Worm (Caenorhabditis elegans) whole organism, young adult: ENCODE data around the gene sucl-1.

Experiments used
- B0019.2 ChIP-seq: fragments of 200-800 bp; sonication (Bioruptor generic); conservative IDR thresholded peaks from 2 replicates; pipeline ENCODE4 v1.3.6; 2022; ENCODE audit warnings: missing genetic modification reagents, missing genetic modification characterization, missing compliant biosample characterization
- B0035.1 ChIP-seq: sonication (generic microtip); optimal IDR thresholded peaks from 2 replicates; lab custom pipeline; 2016; ENCODE audit warnings: missing genetic modification characterization, mild to moderate bottlenecking, missing compliant biosample characterization, missing genotype, missing genetic modification reagents
- C06A6.2 ChIP-seq: fragments of 200-800 bp; sonication (Bioruptor generic); conservative IDR thresholded peaks from 2 replicates; pipeline ENCODE4 v1.3.6; 2022; ENCODE audit warnings: missing genetic modification characterization, missing compliant biosample characterization
- F10E7.11 ChIP-seq: sonication (generic microtip); optimal IDR thresholded peaks from 2 replicates; lab custom pipeline; 2017; ENCODE audit warnings: mild to moderate bottlenecking, missing genetic modification characterization, moderate library complexity, missing compliant biosample characterization
- F23B12.7 ChIP-seq: sonication (generic microtip); optimal IDR thresholded peaks from 2 replicates; lab custom pipeline; 2017; ENCODE audit warnings: missing genetic modification characterization, mild to moderate bottlenecking, missing compliant biosample characterization, antibody characterized with exemption, moderate library complexity; ENCODE audit not compliant: insufficient read depth
- F37B4.10 ChIP-seq: fragments of 200-800 bp; sonication (Bioruptor generic); IDR thresholded peaks from 2 replicates; pipeline ENCODE4 v1.3.6; 2022; ENCODE audit warnings: missing genetic modification characterization, missing compliant biosample characterization
- F57A8.1 ChIP-seq: fragments of 200-800 bp; sonication (Bioruptor generic); optimal IDR thresholded peaks from 2 replicates; lab custom pipeline; 2018; ENCODE audit warnings: mild to moderate bottlenecking, missing genetic modification characterization, moderate library complexity, missing compliant biosample characterization
- akir-1 ChIP-seq: fragments of 200-800 bp; sonication (Bioruptor generic); optimal IDR thresholded peaks from 2 replicates; lab custom pipeline; 2018; ENCODE audit warnings: mild to moderate bottlenecking, missing genetic modification characterization, moderate library complexity, missing compliant biosample characterization
- ama-1 ChIP-seq, 3 experiments: fragments of 150-350 bp in 1 of 3; sonication (generic microtip) in 2 of 3; optimal IDR thresholded peaks; 2 replicates each; lab custom pipeline; 2014 to 2018; ENCODE audit warnings: missing biosample characterization in 2 of 3, missing genetic modification characterization in 2 of 3, missing genetic modification reagents in 2 of 3
- aptf-2 ChIP-seq: fragments of 200-800 bp; sonication (Bioruptor generic); conservative IDR thresholded peaks from 2 replicates; pipeline ENCODE4 v1.3.6; 2022; ENCODE audit warnings: missing genetic modification reagents, missing genetic modification characterization, missing compliant biosample characterization
- attf-5 ChIP-seq: fragments of 200-800 bp; sonication (Bioruptor generic); optimal IDR thresholded peaks from 2 replicates; lab custom pipeline; 2018; ENCODE audit warnings: mild to moderate bottlenecking, missing genetic modification characterization, missing compliant biosample characterization
- cebp-1 ChIP-seq, 2 experiments: fragments of 200-800 bp in 1 of 2; sonication (Bioruptor generic) in 1 of 2; sonication (generic microtip) in 1 of 2; IDR thresholded peaks in 1 of 2; optimal IDR thresholded peaks in 1 of 2; 2 replicates each; pipeline versions ENCODE4 v1.3.6 to Lab custom; 2017 to 2022; ENCODE audit warnings: missing compliant biosample characterization in 2 of 2, missing genetic modification characterization in 2 of 2, mild to moderate bottlenecking in 1 of 2, missing genetic modification reagents in 1 of 2, moderate library complexity in 1 of 2
- ets-4 ChIP-seq: fragments of 200-800 bp; sonication (Bioruptor generic); optimal IDR thresholded peaks from 2 replicates; lab custom pipeline; 2018; ENCODE audit warnings: mild to moderate bottlenecking, missing genetic modification characterization, missing compliant biosample characterization
- gei-17 ChIP-seq: fragments of 200-800 bp; sonication (Bioruptor generic); optimal IDR thresholded peaks from 2 replicates; lab custom pipeline; 2018; ENCODE audit warnings: mild to moderate bottlenecking, missing genetic modification characterization, missing compliant biosample characterization
- lag-1 ChIP-seq: fragments of 200-800 bp; sonication (Bioruptor generic); IDR thresholded peaks from 2 replicates; pipeline ENCODE4 v1.3.6; 2022; ENCODE audit warnings: missing genetic modification reagents, missing genetic modification characterization, missing compliant biosample characterization
- let-607 ChIP-seq, 2 experiments: fragments of 200-800 bp in 1 of 2; sonication (Bioruptor generic) in 1 of 2; sonication (generic microtip) in 1 of 2; optimal IDR thresholded peaks; 2 replicates each; lab custom pipeline; 2016 to 2018; ENCODE audit warnings: mild to moderate bottlenecking in 2 of 2, missing compliant biosample characterization in 2 of 2, missing genetic modification characterization in 2 of 2, moderate library complexity in 2 of 2, missing genotype in 1 of 2
- lin-26 ChIP-seq: fragments of 200-800 bp; sonication (Bioruptor generic); IDR thresholded peaks from 2 replicates; pipeline ENCODE4 v1.3.6; 2022; ENCODE audit warnings: missing genetic modification reagents, missing genetic modification characterization, missing compliant biosample characterization
- lin-40 ChIP-seq: sonication (generic microtip); optimal IDR thresholded peaks from 2 replicates; lab custom pipeline; 2016; ENCODE audit warnings: missing genetic modification characterization, mild to moderate bottlenecking, missing compliant biosample characterization, missing genotype, missing genetic modification reagents
- madf-10 ChIP-seq: sonication (generic microtip); optimal IDR thresholded peaks from 2 replicates; lab custom pipeline; 2016; ENCODE audit warnings: mild to moderate bottlenecking, missing genetic modification characterization, missing compliant biosample characterization
- madf-3 ChIP-seq: fragments of 200-800 bp; sonication (Bioruptor generic); IDR thresholded peaks from 2 replicates; pipeline ENCODE4 v1.3.6; 2022; ENCODE audit warnings: missing genetic modification reagents, missing genetic modification characterization, missing compliant biosample characterization
- nfya-1 ChIP-seq: sonication (generic microtip); optimal IDR thresholded peaks from 2 replicates; lab custom pipeline; 2017; ENCODE audit warnings: antibody characterized with exemption, missing compliant biosample characterization, missing genetic modification characterization, borderline replicate concordance; ENCODE audit not compliant: insufficient read depth
- nhr-27 ChIP-seq: fragments of 200-800 bp; sonication (Bioruptor generic); optimal IDR thresholded peaks from 2 replicates; lab custom pipeline; 2018; ENCODE audit warnings: mild to moderate bottlenecking, missing genetic modification characterization, moderate library complexity, missing compliant biosample characterization
- nhr-80 ChIP-seq: sonication (generic microtip); optimal IDR thresholded peaks from 2 replicates; lab custom pipeline; 2016; ENCODE audit warnings: missing genetic modification characterization, missing compliant biosample characterization
- rcor-1 ChIP-seq: fragments of 200-800 bp; sonication (Bioruptor generic); IDR thresholded peaks from 2 replicates; pipeline ENCODE4 v1.3.6; 2022; ENCODE audit warnings: missing genetic modification reagents, missing genetic modification characterization, missing compliant biosample characterization
- repo-1 ChIP-seq: sonication (generic microtip); optimal IDR thresholded peaks from 2 replicates; lab custom pipeline; 2017; ENCODE audit warnings: mild to moderate bottlenecking, missing genetic modification characterization, missing compliant biosample characterization
- sea-2 ChIP-seq: fragments of 200-800 bp; sonication (Bioruptor generic); IDR thresholded peaks from 2 replicates; pipeline ENCODE4 v1.3.6; 2022; ENCODE audit warnings: missing genetic modification characterization, missing compliant biosample characterization
- snpc-1.3 ChIP-seq: sonication (generic microtip); optimal IDR thresholded peaks from 2 replicates; lab custom pipeline; 2017; ENCODE audit warnings: missing genetic modification characterization, mild to moderate bottlenecking, missing compliant biosample characterization, antibody characterized with exemption, moderate library complexity, missing genotype, missing genetic modification reagents; ENCODE audit not compliant: insufficient read depth
- snpc-3.4 ChIP-seq: sonication (generic microtip); optimal IDR thresholded peaks from 2 replicates; lab custom pipeline; 2017; ENCODE audit warnings: missing genetic modification characterization, mild to moderate bottlenecking, missing compliant biosample characterization, antibody characterized with exemption, moderate library complexity, missing genotype, missing genetic modification reagents
- tlf-1 ChIP-seq: fragments of 200-800 bp; sonication (Bioruptor generic); optimal IDR thresholded peaks from 2 replicates; lab custom pipeline; 2018; ENCODE audit warnings: mild to moderate bottlenecking, missing genetic modification characterization, missing compliant biosample characterization
- zfh-2 ChIP-seq: fragments of 200-800 bp; sonication (Bioruptor generic); conservative IDR thresholded peaks from 2 replicates; pipeline ENCODE4 v1.3.6; 2022; ENCODE audit warnings: missing genetic modification reagents, missing genetic modification characterization, missing compliant biosample characterization
- ztf-26 ChIP-seq: sonication (generic microtip); optimal IDR thresholded peaks from 2 replicates; lab custom pipeline; 2017; ENCODE audit warnings: missing genetic modification characterization, missing compliant biosample characterization
- ztf-3 ChIP-seq: fragments of 200-800 bp; sonication (Bioruptor generic); optimal IDR thresholded peaks from 2 replicates; lab custom pipeline; 2018; ENCODE audit warnings: mild to moderate bottlenecking, missing genetic modification characterization, missing compliant biosample characterization

Gene sucl-1

ce11 chrX:14790320-14791048, 36.7 kb downstream of the sucl-1 start, which contains the start of gene tatn-1 (continued):
- TF ChIP-seq attf-5 (GFP tag; lab: Kevin White, UChicago) = no peak
- TF ChIP-seq lin-26 (GFP tag; lab: Robert Waterston, UW) = 0 out of 2 replicates have a peak, but pooled peaks have one; percentile 21
- TF ChIP-seq tlf-1 (GFP tag; lab: Kevin White, UChicago) = peak; percentile 24
- peak; percentile 90 for TF ChIP-seq ets-4 (GFP tag; lab: Kevin White, UChicago)
- no peak for TF ChIP-seq aptf-2 (GFP tag; lab: Robert Waterston, UW)
- no peak for TF ChIP-seq snpc-1.3 (tag; lab: Kevin White, UChicago)
- TF ChIP-seq akir-1 (GFP tag; lab: Kevin White, UChicago) = no peak
- no peak for TF ChIP-seq F10E7.11 (tag; lab: Kevin White, UChicago)
- no peak for TF ChIP-seq B0019.2 (GFP tag; lab: Robert Waterston, UW)
- TF ChIP-seq cebp-1 (GFP tag; IDR thresholded peaks at IDR 0.05; lab: Robert Waterston, UW) = no peak
- TF ChIP-seq cebp-1 (tag; optimal IDR thresholded peaks at IDR 0.05; lab: Kevin White, UChicago) = peak; percentile 79
- TF ChIP-seq gei-17 (GFP tag; lab: Kevin White, UChicago) = peak; percentile 18
- 0 out of 2 replicates have a peak, but pooled peaks have one; percentile 56 for TF ChIP-seq C06A6.2 (GFP tag; lab: Robert Waterston, UW)
- TF ChIP-seq F57A8.1 (GFP tag; lab: Kevin White, UChicago) = no peak
- TF ChIP-seq ztf-26 (tag; lab: Kevin White, UChicago) = peak; percentile 86
- TF ChIP-seq ztf-3 (GFP tag; lab: Kevin White, UChicago) = no peak
- no peak for TF ChIP-seq sea-2 (GFP tag; lab: Robert Waterston, UW)
- TF ChIP-seq let-607 (tag; optimal IDR thresholded peaks at IDR 0.05; lab: Kevin White, UChicago) = peak; percentile 61 to 90
- no peak for TF ChIP-seq nfya-1
- no peak for TF ChIP-seq snpc-3.4 (tag; lab: Kevin White, UChicago)
- TF ChIP-seq F23B12.7 = no peak

- no peak for TF ChIP-seq lag-1 (GFP tag; lab: Robert Waterston, UW)
- TF ChIP-seq zfh-2 (GFP tag; lab: Robert Waterston, UW) = peak; percentile 44; the same call in 1 of the 2 replicates
- peak; percentile 44 for TF ChIP-seq nhr-27 (tag; lab: Kevin White, UChicago)
- peak; percentile 81 for TF ChIP-seq ama-1 (optimal IDR thresholded peaks at IDR 0.05; lab: Kevin White, UChicago)
- TF ChIP-seq ama-1 (GFP tag; optimal IDR thresholded peaks at IDR 0.05; lab: Kevin White, UChicago) = no peak
Observed at ce11 chrX:14791195-14791739, 37.4 kb downstream of the sucl-1 start.

ce11 chrX:14792315-14793197, 38.7 kb downstream of the sucl-1 start:
- TF ChIP-seq madf-3 (GFP tag; lab: Robert Waterston, UW) = 0 out of 2 replicates have a peak, but pooled peaks have one; percentile 63
- no peak for TF ChIP-seq ztf-26 (tag; lab: Kevin White, UChicago)
- TF ChIP-seq lin-26 (GFP tag; lab: Robert Waterston, UW) = 0 out of 2 replicates have a peak, but pooled peaks have one; percentile 33
- no peak for TF ChIP-seq rcor-1 (GFP tag; lab: Robert Waterston, UW)
- TF ChIP-seq B0035.1 (tag; lab: Kevin White, UChicago) = no peak
- TF ChIP-seq F37B4.10 (GFP tag; lab: Robert Waterston, UW) = 0 out of 2 replicates have a peak, but pooled peaks have one; percentile 3
- TF ChIP-seq nhr-80 (tag; lab: Kevin White, UChicago) = peak; percentile 31
- peak; percentile 88 for TF ChIP-seq ama-1 (optimal IDR thresholded peaks at IDR 0.05; lab: Kevin White, UChicago)
- no peak for TF ChIP-seq ama-1 (GFP tag; optimal IDR thresholded peaks at IDR 0.05; lab: Kevin White, UChicago)
- peak; percentile 17 for TF ChIP-seq madf-10
- peak; percentile 25 for TF ChIP-seq repo-1
- peak; percentile 21 for TF ChIP-seq lin-40 (tag; lab: Kevin White, UChicago)
